Fruit fly (Drosophila melanogaster) whole organism, larva: ENCODE measurements around the gene Ir67c.

Experiments
- noc ChIP-seq: fragments of 200-800 bp; sonication (Bioruptor generic); optimal IDR thresholded peaks from 3 replicates; lab custom pipeline; 2019; ENCODE audit warnings: missing biosample characterization, mild to moderate bottlenecking, missing genetic modification characterization, moderate library complexity

Gene Ir67c

dm6 chr3L:10434005-10434404 is at the start of gene Ir67c:
Gene Ir67c, minus strand, starts transcription at chr3L:10434105.
- no peak for TF ChIP-seq noc (tag; lab: Kevin White, UChicago)

dm6 chr3L:10482477-10482876 is 48.6 kb upstream of the Ir67c start:
- no peak for TF ChIP-seq noc (tag; lab: Kevin White, UChicago)

dm6 chr3L:10481112-10481511 is 47.2 kb upstream of the Ir67c start, which contains the start of gene Rbfox1:
Gene Rbfox1, plus strand, starts transcription at chr3L:10481412.
- TF ChIP-seq noc (tag; lab: Kevin White, UChicago): no peak

- TF ChIP-seq noc (tag; lab: Kevin White, UChicago): no peak
Observed at dm6 chr3L:10478214-10478613, 44.3 kb upstream of the Ir67c start, which contains the start of gene CG46430. Gene CG46430, plus strand, starts transcription at chr3L:10478514.

- no peak for TF ChIP-seq noc (tag; lab: Kevin White, UChicago)
Observed at dm6 chr3L:10464887-10465286, 31.0 kb upstream of the Ir67c start, which contains the start of gene S-Lap3. Gene S-Lap3, plus strand, starts transcription at chr3L:10465187.

- no peak for TF ChIP-seq noc (tag; lab: Kevin White, UChicago)
Observed at dm6 chr3L:10463051-10463866, 29.4 kb upstream of the Ir67c start, which contains the start of the genes Gem3 and CG32061. Gene Gem3, minus strand, starts transcription at chr3L:10463101. Gene CG32061, plus strand, starts transcription at chr3L:10463816.

- no peak for TF ChIP-seq noc (tag; lab: Kevin White, UChicago)
Observed at dm6 chr3L:10459076-10459475, 25.2 kb upstream of the Ir67c start.

- no peak for TF ChIP-seq noc (tag; lab: Kevin White, UChicago)
Observed at dm6 chr3L:10449725-10450124, 15.8 kb upstream of the Ir67c start.

dm6 chr3L:10446998-10447397 is 13.1 kb upstream of the Ir67c start:
- no peak for TF ChIP-seq noc (tag; lab: Kevin White, UChicago)

dm6 chr3L:10443958-10444357 is 10.1 kb upstream of the Ir67c start:
- TF ChIP-seq noc (tag; lab: Kevin White, UChicago): no peak

dm6 chr3L:10442486-10442885 is 8.6 kb upstream of the Ir67c start:
- no peak for TF ChIP-seq noc (tag; lab: Kevin White, UChicago)

dm6 chr3L:10440488-10440887 is 6.6 kb upstream of the Ir67c start:
- no peak for TF ChIP-seq noc (tag; lab: Kevin White, UChicago)

- no peak for TF ChIP-seq noc (tag; lab: Kevin White, UChicago)
Observed at dm6 chr3L:10439873-10440272, 6.0 kb upstream of the Ir67c start.

dm6 chr3L:10431883-10432282 is 2.0 kb downstream of the Ir67c start, which contains the start of gene Ir67b:
Gene Ir67b, minus strand, starts transcription at chr3L:10431983.
- no peak for TF ChIP-seq noc (tag; lab: Kevin White, UChicago)

dm6 chr3L:10429474-10429873 is 4.4 kb downstream of the Ir67c start:
- TF ChIP-seq noc (tag; lab: Kevin White, UChicago): no peak

dm6 chr3L:10428746-10429145 is 5.2 kb downstream of the Ir67c start:
- no peak for TF ChIP-seq noc (tag; lab: Kevin White, UChicago)

- TF ChIP-seq noc (tag; lab: Kevin White, UChicago): no peak
Observed at dm6 chr3L:10428027-10428426, 5.9 kb downstream of the Ir67c start.
